Worm (Caenorhabditis elegans): ENCODE data around the gene ins-32.

Gene ins-32

ce11 chrII:3815445-3816208 lies 12.5 kb upstream of the ins-32 start:
- TF ChIP-seq nhr-12 (tag; optimal IDR thresholded peaks at IDR 0.05): no peak
- no peak for TF ChIP-seq unc-62 (GFP tag; optimal IDR thresholded peaks at IDR 0.05)
- no peak for TF ChIP-seq unc-120 (tag; optimal IDR thresholded peaks at IDR 0.05; ENCODE audit: poor library complexity, severe bottlenecking)
- TF ChIP-seq mep-1 (tag; optimal IDR thresholded peaks at IDR 0.05): no peak
- no peak for TF ChIP-seq ceh-39 (tag; optimal IDR thresholded peaks at IDR 0.05)
- no peak for TF ChIP-seq elt-3 (tag; optimal IDR thresholded peaks at IDR 0.05)
- TF ChIP-seq pha-4 (tag; optimal IDR thresholded peaks at IDR 0.05): no peak
- TF ChIP-seq mab-5 (tag; optimal IDR thresholded peaks at IDR 0.05): no peak
- TF ChIP-seq bed-3 (GFP tag; optimal IDR thresholded peaks at IDR 0.05): no peak
- TF ChIP-seq lin-13 (tag; optimal IDR thresholded peaks at IDR 0.05): no peak
- no peak for TF ChIP-seq drap-1 (GFP tag; optimal IDR thresholded peaks at IDR 0.05)
- no peak for TF ChIP-seq sem-2 (GFP tag; optimal IDR thresholded peaks at IDR 0.05)
- no peak for TF ChIP-seq nhr-28 (tag; optimal IDR thresholded peaks at IDR 0.05)
- TF ChIP-seq nhr-237 (tag; optimal IDR thresholded peaks at IDR 0.05): no peak
- TF ChIP-seq tbx-8 (GFP tag; optimal IDR thresholded peaks at IDR 0.05): no peak
- no peak for TF ChIP-seq ham-2 (GFP tag; optimal IDR thresholded peaks at IDR 0.05)
- TF ChIP-seq nhr-76 (tag; optimal IDR thresholded peaks at IDR 0.05): no peak

DNA sequence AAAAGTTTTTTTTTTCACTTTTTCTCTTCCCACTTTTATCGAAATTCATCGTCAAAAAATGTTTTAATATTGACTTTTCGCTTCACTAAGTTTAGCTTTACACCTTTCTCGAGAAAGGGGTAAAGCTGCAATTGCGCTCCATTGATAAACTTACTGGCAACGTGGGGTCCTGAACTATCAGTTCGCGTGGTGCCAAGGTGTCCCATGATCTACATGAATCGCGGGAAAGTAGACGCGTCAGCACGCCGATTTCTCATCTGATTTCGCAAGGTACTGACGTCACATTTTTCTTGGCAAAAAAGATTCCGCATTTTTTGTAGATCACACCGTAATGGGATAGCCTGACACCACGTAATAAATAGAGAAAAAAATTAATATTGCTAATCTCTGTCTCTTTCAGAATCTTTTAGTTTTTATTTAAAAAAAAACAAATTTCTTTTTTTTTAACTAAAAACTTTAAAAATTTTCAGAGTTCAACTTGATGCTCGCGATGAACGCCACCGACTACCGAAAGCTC lies 8.8 kb upstream of the ins-32 start, which contains the start of gene lido-15:
Gene lido-15 (plus strand): TSS at position 467 of the 517 bp plus-strand sequence.
- TF ChIP-seq unc-62 (GFP tag; optimal IDR thresholded peaks at IDR 0.05) (no peak), drap-1 (GFP tag; optimal IDR thresholded peaks at IDR 0.05) (no peak), lin-13 (tag; optimal IDR thresholded peaks at IDR 0.05) (no peak), hlh-1 (tag; optimal IDR thresholded peaks at IDR 0.05) (no peak), ham-2 (GFP tag; optimal IDR thresholded peaks at IDR 0.05) (no peak), ceh-39 (tag; optimal IDR thresholded peaks at IDR 0.05) (no peak), mls-2 (tag; optimal IDR thresholded peaks at IDR 0.05) (no peak), blmp-1 (tag; optimal IDR thresholded peaks at IDR 0.05) (no peak), lsy-2 (tag; optimal IDR thresholded peaks at IDR 0.05) (no peak), unc-120 (tag; optimal IDR thresholded peaks at IDR 0.05; ENCODE audit: poor library complexity, severe bottlenecking) (no peak), ces-1 (GFP tag; optimal IDR thresholded peaks at IDR 0.05) (no peak), unc-39 (tag; optimal IDR thresholded peaks at IDR 0.05) (no peak), cnd-1 (tag; optimal IDR thresholded peaks at IDR 0.05) (no peak), mab-5 (tag; optimal IDR thresholded peaks at IDR 0.05) (no peak), nhr-237 (tag; optimal IDR thresholded peaks at IDR 0.05) (no peak), nhr-76 (tag; optimal IDR thresholded peaks at IDR 0.05) (no peak)

DNA sequence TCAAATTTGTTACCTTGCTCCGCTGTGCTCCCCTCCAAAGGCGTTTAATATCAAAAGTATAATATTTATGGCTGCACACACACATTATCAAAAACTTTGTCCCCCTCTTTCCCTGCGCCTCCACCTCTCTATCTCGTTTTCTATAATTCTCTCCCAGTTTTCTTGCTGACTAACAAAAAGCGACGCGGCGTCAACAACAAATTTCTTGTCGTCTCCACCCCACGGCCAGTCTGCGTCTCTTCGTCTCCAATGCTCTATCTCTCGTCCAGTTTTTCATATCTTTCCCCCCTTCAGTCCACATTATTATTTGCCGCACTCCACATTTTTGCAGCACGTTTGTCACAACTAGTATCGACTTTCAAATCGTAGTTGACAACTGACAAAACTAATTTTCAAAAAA lies 7.4 kb upstream of the ins-32 start:
- TF ChIP-seq pha-4 (tag; optimal IDR thresholded peaks at IDR 0.05): peak; percentile 17
- TF ChIP-seq tbx-8 (GFP tag; optimal IDR thresholded peaks at IDR 0.05): no peak
- no peak for TF ChIP-seq drap-1 (GFP tag; optimal IDR thresholded peaks at IDR 0.05)
- TF ChIP-seq ces-1 (GFP tag; optimal IDR thresholded peaks at IDR 0.05): peak; percentile 7
- TF ChIP-seq cnd-1 (tag; optimal IDR thresholded peaks at IDR 0.05): no peak
- TF ChIP-seq sem-2 (GFP tag; optimal IDR thresholded peaks at IDR 0.05): no peak
- TF ChIP-seq unc-62 (GFP tag; optimal IDR thresholded peaks at IDR 0.05): peak; percentile 38
- TF ChIP-seq mep-1 (tag; optimal IDR thresholded peaks at IDR 0.05): no peak

DNA sequence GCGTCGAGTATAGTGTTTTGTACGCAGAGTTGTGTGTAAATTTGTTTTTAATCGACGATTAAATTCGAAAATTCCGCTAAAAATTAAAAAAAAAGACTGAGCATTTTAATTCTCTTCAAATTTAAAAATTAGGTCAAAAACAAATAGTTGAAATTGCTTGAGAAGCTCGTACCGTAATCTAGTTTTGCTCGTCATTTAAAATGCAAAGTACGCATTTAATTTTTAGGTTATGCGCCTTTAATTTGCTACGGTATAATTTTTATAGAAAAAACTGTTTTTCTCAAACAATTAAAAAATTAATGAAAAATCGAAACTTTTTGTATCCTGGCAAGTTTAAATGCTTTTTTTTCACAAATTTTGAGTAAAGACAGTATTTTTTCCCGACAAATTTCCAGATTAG lies 5.5 kb upstream of the ins-32 start:
- TF ChIP-seq tbx-8 (GFP tag; optimal IDR thresholded peaks at IDR 0.05): no peak
- no peak for TF ChIP-seq nhr-76 (tag; optimal IDR thresholded peaks at IDR 0.05)
- TF ChIP-seq pha-4 (tag; optimal IDR thresholded peaks at IDR 0.05): no peak
- TF ChIP-seq unc-120 (tag; optimal IDR thresholded peaks at IDR 0.05; ENCODE audit: poor library complexity, severe bottlenecking): no peak
- TF ChIP-seq elt-1 (tag; optimal IDR thresholded peaks at IDR 0.05; ENCODE audit: borderline replicate concordance, insufficient read depth): no peak
- TF ChIP-seq unc-62 (GFP tag; optimal IDR thresholded peaks at IDR 0.05): no peak
- no peak for TF ChIP-seq ztf-11 (tag; optimal IDR thresholded peaks at IDR 0.05)
- TF ChIP-seq ham-2 (GFP tag; optimal IDR thresholded peaks at IDR 0.05): no peak

ce11 chrII:3808104-3808503 lies 5.0 kb upstream of the ins-32 start, which contains the start of gene F54D10.5:
TSS of gene F54D10.5 (minus strand) at chrII:3808177.
- TF ChIP-seq unc-39 (tag; optimal IDR thresholded peaks at IDR 0.05) (no peak), lsy-2 (tag; optimal IDR thresholded peaks at IDR 0.05) (peak; percentile 58), cnd-1 (tag; optimal IDR thresholded peaks at IDR 0.05) (no peak), drap-1 (GFP tag; optimal IDR thresholded peaks at IDR 0.05) (no peak), flh-1 (GFP tag; optimal IDR thresholded peaks at IDR 0.05) (no peak), unc-120 (tag; optimal IDR thresholded peaks at IDR 0.05; ENCODE audit: poor library complexity, severe bottlenecking) (no peak), snpc-4 (tag; optimal IDR thresholded peaks at IDR 0.05) (no peak), sptf-1 (tag; optimal IDR thresholded peaks at IDR 0.05) (peak; percentile 43), ztf-11 (tag; optimal IDR thresholded peaks at IDR 0.05) (no peak), ceh-83 (GFP tag; optimal IDR thresholded peaks at IDR 0.05) (no peak), nhr-76 (tag; optimal IDR thresholded peaks at IDR 0.05) (no peak), unc-62 (GFP tag; optimal IDR thresholded peaks at IDR 0.05) (no peak), ces-1 (GFP tag; optimal IDR thresholded peaks at IDR 0.05) (no peak), elt-1 (tag; optimal IDR thresholded peaks at IDR 0.05; ENCODE audit: borderline replicate concordance, insufficient read depth) (no peak), M03D4.4 (tag; optimal IDR thresholded peaks at IDR 0.05) (no peak), lin-13 (tag; optimal IDR thresholded peaks at IDR 0.05) (peak; percentile 30), nhr-237 (tag; optimal IDR thresholded peaks at IDR 0.05) (peak; percentile 60), tbx-8 (GFP tag; optimal IDR thresholded peaks at IDR 0.05) (no peak), ham-2 (GFP tag; optimal IDR thresholded peaks at IDR 0.05) (no peak), nhr-2 (tag; optimal IDR thresholded peaks at IDR 0.05) (peak; percentile 18), mls-2 (tag; optimal IDR thresholded peaks at IDR 0.05) (no peak), blmp-1 (tag; optimal IDR thresholded peaks at IDR 0.05) (no peak), ceh-39 (tag; optimal IDR thresholded peaks at IDR 0.05) (no peak), ceh-43 (GFP tag; optimal IDR thresholded peaks at IDR 0.05) (no peak), pha-4 (tag; optimal IDR thresholded peaks at IDR 0.05) (no peak), mep-1 (tag; optimal IDR thresholded peaks at IDR 0.05) (peak; percentile 91), hlh-1 (tag; optimal IDR thresholded peaks at IDR 0.05) (peak; percentile 52), sem-2 (GFP tag; optimal IDR thresholded peaks at IDR 0.05) (no peak), mab-5 (tag; optimal IDR thresholded peaks at IDR 0.05) (peak; percentile 40), nhr-28 (tag; optimal IDR thresholded peaks at IDR 0.05) (no peak), elt-3 (tag; optimal IDR thresholded peaks at IDR 0.05) (no peak)

Measured in whole organism, mixed stage, embryonic.